Worm (Caenorhabditis elegans): ENCODE results near the gene K01A6.7.

K01A6.7 gene

ce11 chrIV:11737269-11737668 is 1.1 kb downstream of the K01A6.7 start, which contains the start of gene K01A6.8:
Gene K01A6.8 (minus strand): TSS chrIV:11737369.
- TF ChIP-seq efl-1 (optimal IDR thresholded peaks at IDR 0.05): no peak
- TF ChIP-seq efl-1 (GFP tag; optimal IDR thresholded peaks at IDR 0.05 in 1 of 2): peak in 1 of 2 experiments; percentile 32
- no peak for TF ChIP-seq unc-98 (GFP tag; IDR thresholded peaks at IDR 0.05)
- TF ChIP-seq aly-2 (tag; optimal IDR thresholded peaks at IDR 0.05): no peak
- no peak for TF ChIP-seq egl-27 (tag; optimal IDR thresholded peaks at IDR 0.05)
- no peak for TF ChIP-seq nhr-28 (tag; optimal IDR thresholded peaks at IDR 0.05)

ce11 chrIV:11735025-11735424 is 3.3 kb downstream of the K01A6.7 start, which contains the start of gene K01A6.6:
Gene K01A6.6 (plus strand): TSS chrIV:11735325.
- no peak for TF ChIP-seq ztf-4 (tag; optimal IDR thresholded peaks at IDR 0.05)
- TF ChIP-seq aly-2 (tag; optimal IDR thresholded peaks at IDR 0.05): no peak
- TF ChIP-seq ceh-8 (GFP tag; optimal IDR thresholded peaks at IDR 0.05): no peak
- no peak for TF ChIP-seq tlp-1 (tag; optimal IDR thresholded peaks at IDR 0.05)
- no peak for TF ChIP-seq unc-30 (tag; optimal IDR thresholded peaks at IDR 0.05)
- TF ChIP-seq fkh-8 (tag; optimal IDR thresholded peaks at IDR 0.05): no peak
- TF ChIP-seq egl-13 (tag; optimal IDR thresholded peaks at IDR 0.05): no peak
- TF ChIP-seq ets-5 (GFP tag; IDR thresholded peaks at IDR 0.05): no peak
- no peak for TF ChIP-seq lin-13 (GFP tag; optimal IDR thresholded peaks at IDR 0.05)
- TF ChIP-seq unc-86 (tag; optimal IDR thresholded peaks at IDR 0.05): no peak
- TF ChIP-seq pqm-1 (tag; optimal IDR thresholded peaks at IDR 0.05): no peak
- no peak for TF ChIP-seq hpl-2 (GFP tag; optimal IDR thresholded peaks at IDR 0.05)
- TF ChIP-seq lir-3 (tag; optimal IDR thresholded peaks at IDR 0.05; ENCODE audit: poor library complexity): no peak
- TF ChIP-seq lin-35 (GFP tag; optimal IDR thresholded peaks at IDR 0.05): no peak
- no peak for TF ChIP-seq ceh-90 (tag; optimal IDR thresholded peaks at IDR 0.05)
- no peak for TF ChIP-seq mep-1 (tag; optimal IDR thresholded peaks at IDR 0.05)
- no peak for TF ChIP-seq snpc-4 (tag; optimal IDR thresholded peaks at IDR 0.05)
- TF ChIP-seq unc-98 (GFP tag; IDR thresholded peaks at IDR 0.05): no peak
- TF ChIP-seq elt-3 (tag; optimal IDR thresholded peaks at IDR 0.05): no peak
- TF ChIP-seq ces-1 (GFP tag; optimal IDR thresholded peaks at IDR 0.05): no peak

ce11 chrIV:11723255-11723654 is 15.1 kb downstream of the K01A6.7 start:
- TF ChIP-seq fkh-10 (GFP tag; optimal IDR thresholded peaks at IDR 0.05): peak; percentile 19
- TF ChIP-seq C04F5.9 (tag; optimal IDR thresholded peaks at IDR 0.05): no peak
- TF ChIP-seq rnt-1 (tag; optimal IDR thresholded peaks at IDR 0.05): no peak
- no peak for TF ChIP-seq snpc-4 (tag; optimal IDR thresholded peaks at IDR 0.05)
- peak; percentile 53 for TF ChIP-seq lin-14 (GFP tag; optimal IDR thresholded peaks at IDR 0.05)
- TF ChIP-seq egl-13 (tag; optimal IDR thresholded peaks at IDR 0.05): no peak
- TF ChIP-seq ceh-82 (tag; optimal IDR thresholded peaks at IDR 0.05): peak in 1 of 3 experiments; percentile 9

- TF ChIP-seq ztf-4 (tag; optimal IDR thresholded peaks at IDR 0.05) (no peak), mab-9 (GFP tag; IDR thresholded peaks at IDR 0.05) (no peak), hlh-4 (tag; optimal IDR thresholded peaks at IDR 0.05) (no peak), pqm-1 (tag; optimal IDR thresholded peaks at IDR 0.05) (no peak), lin-15B (tag; optimal IDR thresholded peaks at IDR 0.05) (no peak), elt-2 (tag; optimal IDR thresholded peaks at IDR 0.05) (peak; percentile 38), unc-86 (tag; optimal IDR thresholded peaks at IDR 0.05) (no peak), lin-35 (GFP tag; optimal IDR thresholded peaks at IDR 0.05) (peak in 1 of 2 experiments; percentile 7), pag-3 (tag; optimal IDR thresholded peaks at IDR 0.05; ENCODE audit: borderline replicate concordance, insufficient read depth) (no peak)
Measured at ce11 chrIV:11721878-11722277, 16.5 kb downstream of the K01A6.7 start.

- peak; percentile 71 for TF ChIP-seq nhr-85 (tag)
- TF ChIP-seq elt-3 (tag; optimal IDR thresholded peaks at IDR 0.05): peak in 1 of 6 experiments; percentile 76
- peak; percentile 96 for TF ChIP-seq blmp-1 (tag; optimal IDR thresholded peaks at IDR 0.05)
- no peak for TF ChIP-seq ets-5 (GFP tag; IDR thresholded peaks at IDR 0.05)
- no peak for TF ChIP-seq F16B12.6 (tag; optimal IDR thresholded peaks at IDR 0.05)
- TF ChIP-seq skn-1 (tag; optimal IDR thresholded peaks at IDR 0.05): no peak
- TF ChIP-seq lin-14 (GFP tag; optimal IDR thresholded peaks at IDR 0.05): peak; percentile 51
Measured at ce11 chrIV:11718653-11719052, 19.7 kb downstream of the K01A6.7 start.

Measured in whole organism, L1 larva.